Worm (Caenorhabditis elegans): ENCODE measurements around the gene cpg-4.

- TF ChIP-seq skn-1 (tag; optimal IDR thresholded peaks at IDR 0.05) (no peak), ztf-4 (tag; optimal IDR thresholded peaks at IDR 0.05) (no peak), pha-4 (tag; optimal IDR thresholded peaks at IDR 0.05) (no peak)
Observed at ce11 chrV:5984244-5984643, 12.0 kb upstream of the cpg-4 start.
